Fruit fly (Drosophila melanogaster) whole organism, embryonic: ENCODE measurements around the gene CG14088.
A peak's percentile ranks its signal among the peaks of the same experiment; 100 is the strongest.

ENCODE experiments used
- BtbVII ChIP-seq: fragments of 200-800 bp; sonication (Bioruptor generic); optimal IDR thresholded peaks from 3 replicates; lab custom pipeline; 2017; ENCODE audit warnings: missing biosample characterization, mild to moderate bottlenecking, missing genetic modification characterization
- CG10147 ChIP-seq: fragments of 200-800 bp; sonication (Bioruptor generic); optimal IDR thresholded peaks from 2 replicates; lab custom pipeline; 2019; ENCODE audit warnings: missing biosample characterization, mild to moderate bottlenecking, missing genetic modification characterization, moderate library complexity
- CG10462 ChIP-seq: fragments of 200-800 bp; sonication (Bioruptor generic); optimal IDR thresholded peaks from 2 replicates; lab custom pipeline; 2016; ENCODE audit warnings: missing biosample characterization, missing genetic modification characterization
- CG10654 ChIP-seq: fragments of 200-800 bp; sonication (Bioruptor generic); optimal IDR thresholded peaks from 2 replicates; lab custom pipeline; 2016; ENCODE audit warnings: missing biosample characterization, missing genetic modification characterization
- CG10979 ChIP-seq: fragments of 200-800 bp; sonication (Bioruptor generic); optimal IDR thresholded peaks from 2 replicates; lab custom pipeline; 2018; ENCODE audit warnings: missing biosample characterization, mild to moderate bottlenecking, missing genetic modification characterization, moderate library complexity
- CG13287 ChIP-seq: fragments of 200-800 bp; sonication (Bioruptor generic); IDR thresholded peaks from 2 replicates; pipeline ENCODE4 v1.3.6; 2022; ENCODE audit warnings: missing biosample characterization, missing genetic modification characterization; ENCODE audit not compliant: partially characterized antibody
- CG13424 ChIP-seq: fragments of 200-800 bp; sonication (Bioruptor generic); optimal IDR thresholded peaks from 2 replicates; lab custom pipeline; 2019; ENCODE audit warnings: missing biosample characterization, mild to moderate bottlenecking, missing genetic modification characterization, moderate library complexity
- CG13624 ChIP-seq: fragments of 200-800 bp; sonication (Bioruptor generic); optimal IDR thresholded peaks from 2 replicates; lab custom pipeline; 2016; ENCODE audit warnings: missing biosample characterization, missing genetic modification characterization
- CG13894 ChIP-seq: fragments of 200-800 bp; sonication (Bioruptor generic); optimal IDR thresholded peaks from 3 replicates; lab custom pipeline; 2018; ENCODE audit warnings: missing biosample characterization, mild to moderate bottlenecking, missing genetic modification characterization, moderate library complexity
- CG14014 ChIP-seq: fragments of 200-800 bp; sonication (Bioruptor generic); IDR thresholded peaks from 2 replicates; pipeline ENCODE4 v1.3.6; 2022; ENCODE audit warnings: missing biosample characterization, missing genetic modification characterization
- CG14050 ChIP-seq: fragments of 200-800 bp; sonication (Bioruptor generic); IDR thresholded peaks from 3 replicates; pipeline ENCODE4 v1.3.6; 2022; ENCODE audit warnings: missing biosample characterization, missing genetic modification characterization
- CG14710 ChIP-seq: fragments of 200-800 bp; sonication (Bioruptor generic); optimal IDR thresholded peaks from 3 replicates; lab custom pipeline; 2019; ENCODE audit warnings: missing biosample characterization, mild to moderate bottlenecking, missing genetic modification characterization, moderate library complexity
- CG1603 ChIP-seq: fragments of 200-800 bp; sonication (Bioruptor generic); optimal IDR thresholded peaks from 2 replicates; lab custom pipeline; 2019; ENCODE audit warnings: missing biosample characterization, mild to moderate bottlenecking, missing genetic modification characterization, moderate library complexity
- CG17568 ChIP-seq: fragments of 200-800 bp; sonication (Bioruptor generic); optimal IDR thresholded peaks from 2 replicates; lab custom pipeline; 2018; ENCODE audit warnings: missing biosample characterization, mild to moderate bottlenecking, missing genetic modification characterization, moderate library complexity
- CG17829 ChIP-seq: fragments of 200-800 bp; optimal IDR thresholded peaks from 2 replicates; lab custom pipeline; 2019; ENCODE audit warnings: missing biosample characterization, mild to moderate bottlenecking, missing genetic modification characterization, moderate library complexity
- CG18619 ChIP-seq: fragments of 200-800 bp; sonication (Bioruptor generic); optimal IDR thresholded peaks from 3 replicates; lab custom pipeline; 2017; ENCODE audit warnings: missing biosample characterization, mild to moderate bottlenecking, missing genetic modification characterization
- CG2889 ChIP-seq: fragments of 200-800 bp; sonication (Bioruptor generic); IDR thresholded peaks from 3 replicates; pipeline ENCODE4 v1.3.6; 2022; ENCODE audit warnings: missing biosample characterization, missing genetic modification characterization
- CG31441 ChIP-seq: fragments of 200-800 bp; sonication (Bioruptor generic); IDR thresholded peaks from 2 replicates; pipeline ENCODE4 v1.3.6; 2022; ENCODE audit warnings: missing biosample characterization, missing genetic modification characterization
- CG3407 ChIP-seq: fragments of 200-800 bp; sonication (Bioruptor generic); optimal IDR thresholded peaks from 2 replicates; lab custom pipeline; 2018; ENCODE audit warnings: missing biosample characterization, mild to moderate bottlenecking, missing genetic modification characterization
- CG7271 ChIP-seq: fragments of 200-800 bp; sonication (Bioruptor generic); optimal IDR thresholded peaks from 2 replicates; lab custom pipeline; 2018; ENCODE audit warnings: missing biosample characterization, mild to moderate bottlenecking, missing genetic modification characterization, moderate library complexity
- CG9215 ChIP-seq: fragments of 200-800 bp; sonication (Bioruptor generic); IDR thresholded peaks from 2 replicates; pipeline ENCODE4 v1.3.6; 2022; ENCODE audit warnings: missing biosample characterization, missing genetic modification characterization
- CTCF ChIP-seq: fragments of 200-800 bp; sonication (Bioruptor generic); optimal IDR thresholded peaks from 2 replicates; lab custom pipeline; 2017; ENCODE audit warnings: missing biosample characterization, mild to moderate bottlenecking, missing genetic modification characterization, moderate library complexity
- CkIIα-i1 ChIP-seq: fragments of 200-800 bp; sonication (Bioruptor generic); IDR thresholded peaks from 2 replicates; pipeline ENCODE4 v1.3.6; 2022; ENCODE audit warnings: missing biosample characterization, missing genetic modification characterization
- D ChIP-seq, 2 experiments: fragments of 200-800 bp in 1 of 2; fragments of >200 bp in 1 of 2; sonication (Bioruptor generic) in 1 of 2; optimal IDR thresholded peaks; 2 replicates in 1 of 2; 3 replicates in 1 of 2; lab custom pipeline; 2017; ENCODE audit warnings: mild to moderate bottlenecking in 1 of 2, missing biosample characterization in 1 of 2, missing genetic modification characterization in 1 of 2, missing genetic modification reagents in 1 of 2
- Gug ChIP-seq: fragments of 200-800 bp; sonication (Bioruptor generic); IDR thresholded peaks from 4 replicates; pipeline ENCODE4 v1.3.6; 2022; ENCODE audit warnings: missing biosample characterization, missing genetic modification characterization
- HLH3B ChIP-seq: fragments of 200-800 bp; sonication (Bioruptor generic); IDR thresholded peaks from 2 replicates; pipeline ENCODE4 v1.3.6; 2022; ENCODE audit warnings: missing biosample characterization, missing genetic modification characterization
- Hey ChIP-seq: fragments of 200-800 bp; sonication (Bioruptor generic); optimal IDR thresholded peaks from 3 replicates; lab custom pipeline; 2018; ENCODE audit warnings: missing biosample characterization, mild to moderate bottlenecking, missing genetic modification characterization
- Hr39 ChIP-seq: fragments of >200 bp; optimal IDR thresholded peaks from 2 replicates; lab custom pipeline; 2017
- Hr78 ChIP-seq, 2 experiments: fragments of 200-800 bp in 1 of 2; fragments of >200 bp in 1 of 2; sonication (Bioruptor generic) in 1 of 2; optimal IDR thresholded peaks; 2 replicates each; lab custom pipeline; 2017 to 2019; ENCODE audit warnings: missing biosample characterization in 2 of 2, missing genetic modification characterization in 2 of 2, mild to moderate bottlenecking in 1 of 2, moderate library complexity in 1 of 2
- Hsf ChIP-seq: fragments of 200-800 bp; sonication (Bioruptor generic); optimal IDR thresholded peaks from 3 replicates; lab custom pipeline; 2016; ENCODE audit warnings: missing biosample characterization, missing genetic modification characterization
- Lhr ChIP-seq: fragments of 200-800 bp; sonication (Bioruptor generic); optimal IDR thresholded peaks from 3 replicates; lab custom pipeline; 2017; ENCODE audit warnings: mild to moderate bottlenecking, missing biosample characterization, missing genetic modification reagents, missing genetic modification characterization
- Ptx1 ChIP-seq: fragments of 200-800 bp; sonication (Bioruptor generic); IDR thresholded peaks from 2 replicates; pipeline ENCODE4 v1.3.6; 2022; ENCODE audit warnings: missing biosample characterization, missing genetic modification characterization
- Sox102F ChIP-seq: fragments of 200-800 bp; sonication (Bioruptor generic); optimal IDR thresholded peaks from 2 replicates; lab custom pipeline; 2018; ENCODE audit warnings: missing biosample characterization, mild to moderate bottlenecking, missing genetic modification characterization, moderate library complexity
- az2 ChIP-seq: fragments of 200-800 bp; sonication (Bioruptor generic); optimal IDR thresholded peaks from 3 replicates; lab custom pipeline; 2016; ENCODE audit warnings: missing biosample characterization, missing genetic modification characterization
- chinmo ChIP-seq: fragments of 200-800 bp; sonication (Bioruptor generic); IDR thresholded peaks from 4 replicates; pipeline ENCODE4 v1.3.6; 2022; ENCODE audit warnings: missing biosample characterization, missing genetic modification characterization; ENCODE audit not compliant: partially characterized antibody
- gcm ChIP-seq: fragments of 200-800 bp; sonication (Bioruptor generic); optimal IDR thresholded peaks from 2 replicates; lab custom pipeline; 2019; ENCODE audit warnings: missing biosample characterization, mild to moderate bottlenecking, missing genetic modification characterization, moderate library complexity
- h ChIP-seq: fragments of >200 bp; optimal IDR thresholded peaks from 2 replicates; lab custom pipeline; 2017
- ham ChIP-seq: fragments of 200-800 bp; sonication (Bioruptor generic); IDR thresholded peaks from 2 replicates; pipeline ENCODE4 v1.3.6; 2022; ENCODE audit warnings: missing biosample characterization, missing genetic modification characterization
- inv ChIP-seq: fragments of 200-800 bp; sonication (Bioruptor generic); IDR thresholded peaks from 2 replicates; pipeline ENCODE4 v1.3.6; 2022; ENCODE audit warnings: missing biosample characterization, missing genetic modification characterization; ENCODE audit not compliant: partially characterized antibody
- jumu ChIP-seq: fragments of 200-800 bp; sonication (Bioruptor generic); optimal IDR thresholded peaks from 3 replicates; lab custom pipeline; 2016; ENCODE audit warnings: missing biosample characterization, missing genetic modification characterization
- lmd ChIP-seq: fragments of 200-800 bp; sonication (Bioruptor generic); IDR thresholded peaks from 2 replicates; pipeline ENCODE4 v1.3.6; 2022; ENCODE audit warnings: missing biosample characterization, missing genetic modification characterization
- mam ChIP-seq: fragments of 200-800 bp; sonication (Bioruptor generic); optimal IDR thresholded peaks from 3 replicates; lab custom pipeline; 2016; ENCODE audit warnings: missing biosample characterization, missing genetic modification characterization
- p53 ChIP-seq: fragments of 200-800 bp; sonication (Bioruptor generic); optimal IDR thresholded peaks from 2 replicates; lab custom pipeline; 2016; ENCODE audit warnings: missing biosample characterization, missing genetic modification characterization
- pros ChIP-seq: fragments of 200-800 bp; sonication (Bioruptor generic); optimal IDR thresholded peaks from 3 replicates; lab custom pipeline; 2019; ENCODE audit warnings: missing biosample characterization, mild to moderate bottlenecking, missing genetic modification characterization, moderate library complexity
- pzg ChIP-seq: fragments of 200-800 bp; sonication (Bioruptor generic); optimal IDR thresholded peaks from 3 replicates; lab custom pipeline; 2018; ENCODE audit warnings: missing biosample characterization, mild to moderate bottlenecking, missing genetic modification characterization, moderate library complexity
- sens-2 ChIP-seq: fragments of 200-800 bp; sonication (Bioruptor generic); IDR thresholded peaks from 2 replicates; pipeline ENCODE4 v1.3.6; 2022; ENCODE audit warnings: missing biosample characterization, missing genetic modification characterization
- tup ChIP-seq: fragments of 200-800 bp; sonication (Bioruptor generic); optimal IDR thresholded peaks from 2 replicates; lab custom pipeline; 2016; ENCODE audit warnings: missing biosample characterization, mild to moderate bottlenecking, missing genetic modification characterization, moderate library complexity
- twi ChIP-seq: fragments of 200-800 bp; optimal IDR thresholded peaks from 2 replicates; lab custom pipeline; 2019; ENCODE audit warnings: missing biosample characterization, mild to moderate bottlenecking, missing genetic modification characterization, moderate library complexity
- tx ChIP-seq: fragments of 200-800 bp; sonication (Bioruptor generic); optimal IDR thresholded peaks from 2 replicates; lab custom pipeline; 2016; ENCODE audit warnings: missing biosample characterization, missing genetic modification characterization
- z ChIP-seq: fragments of 200-800 bp; sonication (Bioruptor generic); IDR thresholded peaks from 3 replicates; pipeline ENCODE4 v1.3.6; 2022; ENCODE audit warnings: missing biosample characterization, missing genetic modification characterization
- zfh2 ChIP-seq: fragments of 200-800 bp; sonication (Bioruptor generic); optimal IDR thresholded peaks from 2 replicates; lab custom pipeline; 2016; ENCODE audit warnings: missing biosample characterization, missing genetic modification characterization

The CG14088 gene

dm6 chr3L:19294613-19295299 is 24.3 kb upstream of the CG14088 start (continued):
- no peak for TF ChIP-seq ham
- TF ChIP-seq pzg, result peak; percentile 65
- TF ChIP-seq CG31441 (GFP tag; lab: Robert Waterston, UW), result no peak
- TF ChIP-seq CG10147 (GFP tag; lab: Kevin White, UChicago), result peak; percentile 19
- no peak for TF ChIP-seq CG1603
- peak; percentile 40 for TF ChIP-seq CG17829
- TF ChIP-seq CG3407, result no peak
- TF ChIP-seq lmd, result no peak
- TF ChIP-seq pros (GFP tag; lab: Kevin White, UChicago), result peak; percentile 55
- TF ChIP-seq CTCF (GFP tag; lab: Kevin White, UChicago), result no peak
- no peak for TF ChIP-seq tup (GFP tag; lab: Kevin White, UChicago)
- no peak for TF ChIP-seq BtbVII (GFP tag; lab: Kevin White, UChicago)
- peak; percentile 43; the same call in 1 of the 2 replicates for TF ChIP-seq sens-2 (GFP tag; lab: Robert Waterston, UW)
- TF ChIP-seq p53 (GFP tag; lab: Kevin White, UChicago), result no peak
- TF ChIP-seq Hey, result no peak
- TF ChIP-seq CG13894 (tag; lab: Kevin White, UChicago), result peak; percentile 29
- no peak for TF ChIP-seq CG13424 (tag; lab: Kevin White, UChicago)
- TF ChIP-seq h (lab: Kevin White, UChicago), result no peak
- no peak for TF ChIP-seq D (optimal IDR thresholded peaks at IDR 0.05; lab: Kevin White, UChicago)
- TF ChIP-seq D (GFP tag; optimal IDR thresholded peaks at IDR 0.05; lab: Kevin White, UChicago), result no peak
- TF ChIP-seq Hr78 (GFP tag; optimal IDR thresholded peaks at IDR 0.05; lab: Kevin White, UChicago), result no peak
- no peak for TF ChIP-seq CG14014
- no peak for TF ChIP-seq Ptx1
- peak; percentile 6 for TF ChIP-seq CG14710 (tag; lab: Kevin White, UChicago)
- no peak for TF ChIP-seq CG17568 (GFP tag; lab: Kevin White, UChicago)
- TF ChIP-seq z (GFP tag; lab: Robert Waterston, UW), result no peak
- TF ChIP-seq az2, result no peak
- TF ChIP-seq HLH3B, result no peak
- TF ChIP-seq mam (GFP tag; lab: Kevin White, UChicago), result no peak
- TF ChIP-seq CkIIα-i1 (GFP tag; lab: Robert Waterston, UW), result no peak
- no peak for TF ChIP-seq Gug
- TF ChIP-seq tx (GFP tag; lab: Kevin White, UChicago), result no peak
- peak; percentile 92 for TF ChIP-seq chinmo (GFP tag; lab: Robert Waterston, UW)
- no peak for TF ChIP-seq CG10979 (tag; lab: Kevin White, UChicago)
- peak; percentile 62 for TF ChIP-seq Lhr (GFP tag; lab: Kevin White, UChicago)
- no peak for TF ChIP-seq Sox102F (GFP tag; lab: Kevin White, UChicago)
- no peak for TF ChIP-seq CG13624 (GFP tag; lab: Kevin White, UChicago)
- no peak for TF ChIP-seq CG10462
- no peak for TF ChIP-seq CG2889 (GFP tag; lab: Robert Waterston, UW)
- TF ChIP-seq twi (tag; lab: Kevin White, UChicago), result no peak
- no peak for TF ChIP-seq CG10654 (GFP tag; lab: Kevin White, UChicago)
- no peak for TF ChIP-seq gcm
- TF ChIP-seq CG14050 (GFP tag; lab: Robert Waterston, UW), result no peak
- no peak for TF ChIP-seq CG7271 (tag; lab: Kevin White, UChicago)
- TF ChIP-seq inv (GFP tag; lab: Robert Waterston, UW), result no peak
- TF ChIP-seq Hsf (GFP tag; lab: Kevin White, UChicago), result peak; percentile 11
- no peak for TF ChIP-seq jumu (GFP tag; lab: Kevin White, UChicago)
- TF ChIP-seq CG9215 (GFP tag; lab: Robert Waterston, UW), result no peak
- TF ChIP-seq CG13287 (GFP tag; lab: Robert Waterston, UW), result peak; percentile 40; the same call in 1 of the 2 replicates
- TF ChIP-seq zfh2 (GFP tag; lab: Kevin White, UChicago), result no peak
- TF ChIP-seq Hr39 (lab: Kevin White, UChicago), result no peak
- TF ChIP-seq CG18619 (GFP tag; lab: Kevin White, UChicago), result no peak
